Worm (Caenorhabditis elegans) whole organism, mixed stage, embryonic: ENCODE results near the gene piki-1.

Experiments used
- ceh-39 ChIP-seq: fragments of 150-350 bp; optimal IDR thresholded peaks from 2 replicates; lab custom pipeline; 2014; ENCODE audit warnings: missing biosample characterization, missing genetic modification characterization
- cnd-1 ChIP-seq: fragments of 200-800 bp; sonication (Bioruptor generic); optimal IDR thresholded peaks from 2 replicates; lab custom pipeline; 2018; ENCODE audit warnings: mild to moderate bottlenecking, missing genetic modification characterization, missing compliant biosample characterization
- lsy-2 ChIP-seq: fragments of 150-350 bp; optimal IDR thresholded peaks from 2 replicates; lab custom pipeline; 2014; ENCODE audit warnings: missing biosample characterization, missing genetic modification characterization
- nhr-237 ChIP-seq: fragments of 150-350 bp; optimal IDR thresholded peaks from 2 replicates; lab custom pipeline; 2014; ENCODE audit warnings: missing biosample characterization, missing genetic modification characterization
- nhr-28 ChIP-seq: fragments of 150-350 bp; optimal IDR thresholded peaks from 2 replicates; lab custom pipeline; 2014; ENCODE audit warnings: missing biosample characterization, missing genetic modification characterization
- snpc-4 ChIP-seq: fragments of 150-350 bp; optimal IDR thresholded peaks from 2 replicates; lab custom pipeline; 2014; ENCODE audit warnings: missing biosample characterization, missing genetic modification characterization
- sptf-1 ChIP-seq: sonication (generic microtip); optimal IDR thresholded peaks from 2 replicates; lab custom pipeline; 2017; ENCODE audit warnings: mild to moderate bottlenecking, missing genetic modification characterization, moderate library complexity, missing compliant biosample characterization
- tbx-8 ChIP-seq: fragments of 200-800 bp; sonication (Bioruptor generic); optimal IDR thresholded peaks from 2 replicates; lab custom pipeline; 2018; ENCODE audit warnings: mild to moderate bottlenecking, missing genetic modification characterization, moderate library complexity, missing compliant biosample characterization
- unc-62 ChIP-seq: fragments of 150-350 bp; optimal IDR thresholded peaks from 2 replicates; lab custom pipeline; 2014; ENCODE audit warnings: missing biosample characterization, missing genetic modification reagents, missing genetic modification characterization
- ztf-11 ChIP-seq: fragments of 150-350 bp; optimal IDR thresholded peaks from 2 replicates; lab custom pipeline; 2014; ENCODE audit warnings: missing biosample characterization, missing genetic modification characterization

- TF ChIP-seq ceh-39 (no peak), unc-62 (GFP tag; lab: Kevin White, UChicago) (no peak), nhr-28 (tag; lab: Kevin White, UChicago) (no peak), sptf-1 (tag; lab: Kevin White, UChicago) (no peak), cnd-1 (tag; lab: Kevin White, UChicago) (no peak), snpc-4 (no peak), nhr-237 (tag; lab: Kevin White, UChicago) (no peak), lsy-2 (tag; lab: Kevin White, UChicago) (no peak), ztf-11 (tag; lab: Kevin White, UChicago) (no peak), tbx-8 (GFP tag; lab: Kevin White, UChicago) (no peak)
These were observed 14.4 kb downstream of the piki-1 start for ce11 chrX:15231800-15232199.
